Worm (Caenorhabditis elegans) whole organism, midembryonic: Measurements from ENCODE around the gene mps-2.
A peak's percentile ranks its signal among the peaks of the same experiment; 100 is the strongest.

Source experiments
- T22C8.4 ChIP-seq: fragments of 200-800 bp; sonication (Bioruptor generic); IDR thresholded peaks from 2 replicates; pipeline ENCODE4 v1.3.6; 2022; ENCODE audit warnings: missing genetic modification characterization, missing compliant biosample characterization
- med-1 ChIP-seq: sonication (generic microtip); optimal IDR thresholded peaks from 2 replicates; lab custom pipeline; 2017; ENCODE audit warnings: missing genetic modification characterization, mild to moderate bottlenecking, missing compliant biosample characterization, antibody characterized with exemption, missing genetic modification reagents; ENCODE audit not compliant: insufficient read depth
- ztf-23 ChIP-seq: fragments of 200-800 bp; sonication (Bioruptor generic); IDR thresholded peaks from 2 replicates; pipeline ENCODE4 v1.3.6; 2022; ENCODE audit warnings: missing genetic modification reagents, missing genetic modification characterization, missing compliant biosample characterization
- ztf-29 ChIP-seq: fragments of 200-800 bp; sonication (Bioruptor generic); IDR thresholded peaks from 2 replicates; pipeline ENCODE4 v1.3.6; 2022; ENCODE audit warnings: missing genetic modification reagents, missing genetic modification characterization, missing compliant biosample characterization

- no peak for TF ChIP-seq ztf-29 (GFP tag; lab: Robert Waterston, UW)
- 0 out of 2 replicates have a peak, but pooled peaks have one; percentile 20 for TF ChIP-seq T22C8.4 (GFP tag; lab: Robert Waterston, UW)
- TF ChIP-seq ztf-23 (GFP tag; lab: Robert Waterston, UW) = no peak
- TF ChIP-seq med-1 (GFP tag; lab: Kevin White, UChicago) = no peak
Measured at ce11 chrII:286551-286724, 25.6 kb downstream of the mps-2 start, which contains the start of gene misc-1.
